Worm (Caenorhabditis elegans) whole organism, dauer: ENCODE results near the gene W04D2.4.

Experiments used
- unc-62 ChIP-seq: sonication (generic microtip); optimal IDR thresholded peaks from 2 replicates; lab custom pipeline; 2017; ENCODE audit warnings: missing biosample characterization, missing genetic modification reagents, missing genetic modification characterization

Gene W04D2.4

DNA sequence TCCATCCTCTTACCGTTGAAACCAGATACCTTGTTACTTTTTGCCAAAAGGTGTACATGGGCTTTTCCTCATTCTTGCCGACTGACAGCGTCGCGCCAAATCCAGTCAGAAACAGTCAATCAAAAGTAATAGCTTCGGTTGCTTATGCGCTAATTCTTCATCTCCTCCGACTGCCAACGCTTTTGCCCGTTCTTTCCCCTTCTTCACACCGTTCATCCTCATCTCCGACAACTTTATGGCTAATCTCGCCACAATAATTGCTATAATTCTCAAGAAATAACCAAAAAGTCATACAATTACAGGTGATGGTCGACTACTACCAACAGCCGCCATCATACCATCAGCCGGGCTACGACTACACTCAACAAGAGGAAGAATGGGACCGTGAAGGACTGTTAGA is 19.4 kb downstream of the W04D2.4 start, which contains the start of gene atn-1:
Gene atn-1 (plus strand): TSS at position 301 of the 400 bp plus-strand sequence.
- no peak for TF ChIP-seq unc-62

DNA sequence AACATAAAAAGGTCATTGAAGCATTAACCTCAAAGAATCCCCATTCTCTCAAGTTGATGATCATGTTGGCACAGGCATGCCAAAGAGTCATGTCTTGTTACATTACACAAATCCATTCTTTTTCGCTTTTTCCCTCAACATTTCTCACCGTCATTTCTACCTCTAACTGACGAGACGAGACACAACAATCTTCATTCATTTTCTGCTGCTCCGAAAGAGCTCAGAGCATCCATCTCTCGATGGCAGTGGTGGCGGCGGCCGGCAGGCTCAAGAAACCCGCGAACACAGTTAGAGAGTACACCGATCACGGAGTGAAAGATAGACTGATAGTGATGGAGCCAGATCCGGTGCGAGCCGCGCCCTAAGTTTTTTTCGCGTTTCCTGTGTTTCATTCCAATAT is 20.4 kb downstream of the W04D2.4 start:
- TF ChIP-seq unc-62: no peak

DNA sequence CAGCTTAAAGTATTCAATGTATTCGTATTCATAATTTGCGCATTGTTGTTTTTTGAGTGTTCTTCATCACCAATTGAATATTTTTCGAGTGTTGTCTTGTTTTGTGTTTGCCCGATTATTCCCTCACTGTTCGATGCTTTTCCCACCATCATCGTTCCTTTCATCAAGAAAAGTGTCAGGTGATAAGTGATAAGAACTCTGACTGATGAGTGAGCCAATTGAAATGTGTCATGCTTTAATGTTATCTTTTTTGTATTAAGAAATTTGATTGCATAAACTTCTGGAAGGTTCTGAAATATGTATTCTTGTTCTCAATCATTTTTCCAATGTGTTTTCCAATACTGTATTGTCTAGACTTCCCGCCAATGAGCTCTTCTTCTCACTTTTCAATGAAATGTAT is 22.2 kb downstream of the W04D2.4 start:
- TF ChIP-seq unc-62: no peak

DNA sequence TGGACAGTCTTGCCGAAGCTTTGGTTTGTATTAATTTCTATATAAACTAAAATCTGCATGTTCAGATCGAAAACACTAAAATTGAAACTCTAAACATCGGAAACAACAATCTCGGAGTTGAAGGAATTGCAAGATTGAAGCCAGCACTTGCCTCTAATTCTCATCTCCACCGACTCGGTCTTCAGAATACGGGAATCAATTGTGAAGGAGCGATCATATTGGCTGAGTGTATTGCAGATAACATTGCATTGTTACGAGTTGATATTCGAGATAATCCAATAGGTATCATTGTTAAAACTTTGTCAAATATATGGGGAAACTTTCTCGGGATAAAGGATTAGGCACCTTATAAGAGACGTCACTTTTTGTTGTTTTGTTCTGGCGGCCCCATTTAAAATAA is 27.2 kb downstream of the W04D2.4 start:
- no peak for TF ChIP-seq unc-62

DNA sequence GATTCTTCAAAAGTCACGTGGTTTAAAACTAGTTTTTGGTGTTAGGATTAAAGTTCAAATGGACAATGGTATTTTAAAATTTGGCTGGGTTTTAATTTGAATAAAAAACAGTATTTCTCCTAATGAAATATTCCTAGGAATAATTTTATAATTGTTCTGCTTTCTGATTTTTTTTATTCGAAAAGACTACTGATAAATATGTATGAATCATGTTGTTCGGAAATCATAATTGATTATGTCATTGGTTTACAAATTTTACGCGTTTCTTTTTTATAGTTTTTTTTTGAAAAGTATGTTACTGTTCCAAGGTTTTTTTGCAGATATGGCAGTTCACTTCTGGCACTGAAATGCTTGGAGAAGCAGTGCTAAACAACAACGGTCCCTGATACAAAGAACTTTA is 29.2 kb downstream of the W04D2.4 start, which contains the start of gene F28C1.3:
Gene F28C1.3 (plus strand): TSS at position 301 of the 400 bp plus-strand sequence.
- TF ChIP-seq unc-62: no peak

DNA sequence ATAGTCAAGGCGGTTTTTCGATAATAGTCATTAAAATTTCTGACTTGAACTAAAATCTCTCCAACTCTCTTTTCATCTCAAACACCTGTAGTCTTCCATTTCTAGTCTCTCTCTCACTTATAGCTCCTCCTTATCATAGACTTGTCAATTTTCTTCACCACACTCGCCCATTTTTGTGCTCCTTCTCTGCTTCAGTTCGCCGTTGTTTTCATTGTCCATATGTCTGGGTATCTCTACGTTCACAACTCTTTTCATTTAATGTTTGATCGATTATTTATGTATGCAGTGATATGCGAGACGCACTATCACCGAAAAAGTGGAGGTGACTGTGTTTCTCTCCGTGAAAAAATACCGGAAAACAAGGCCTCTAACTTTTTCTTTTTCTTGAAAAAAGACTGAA is 29.8 kb downstream of the W04D2.4 start:
- TF ChIP-seq unc-62: no peak

DNA sequence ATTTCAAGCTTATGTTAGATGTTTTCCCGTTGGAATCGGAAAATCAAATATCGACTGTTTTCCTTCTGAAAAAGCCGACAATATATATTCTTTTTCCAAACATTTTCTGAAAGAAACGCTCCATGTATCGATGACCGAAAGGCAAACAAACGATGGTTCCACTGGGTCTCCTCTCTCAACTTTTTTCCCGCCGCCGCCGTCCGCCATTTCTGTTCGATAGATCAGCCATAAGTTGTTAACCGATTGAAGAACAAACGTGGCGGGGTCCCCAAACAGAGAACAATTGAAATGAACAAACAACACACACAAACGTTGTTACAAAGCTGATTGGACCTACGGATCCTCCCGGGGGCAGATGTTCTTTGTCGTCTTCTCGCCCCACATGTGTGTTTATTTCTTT is 30.9 kb downstream of the W04D2.4 start:
- no peak for TF ChIP-seq unc-62

DNA sequence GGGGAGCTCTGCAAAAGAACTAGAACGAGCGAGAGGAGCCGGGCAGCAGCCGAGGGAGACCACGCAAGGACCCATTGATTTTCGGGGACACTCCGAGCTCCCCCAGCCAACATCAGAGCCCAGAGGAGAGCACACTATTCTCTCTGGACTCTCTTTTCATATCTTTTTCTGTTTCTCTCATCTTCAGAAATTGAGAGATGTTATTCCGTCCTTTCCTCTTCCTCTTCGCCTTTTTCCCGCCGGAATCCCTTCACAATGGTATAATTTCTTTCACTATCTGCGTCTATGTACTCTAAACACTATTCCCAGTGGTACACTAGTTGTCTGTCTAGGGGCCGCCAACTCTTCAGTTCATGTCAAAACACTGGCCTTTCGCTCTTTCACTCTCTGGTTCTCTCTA is 32.2 kb downstream of the W04D2.4 start:
- TF ChIP-seq unc-62: no peak

DNA sequence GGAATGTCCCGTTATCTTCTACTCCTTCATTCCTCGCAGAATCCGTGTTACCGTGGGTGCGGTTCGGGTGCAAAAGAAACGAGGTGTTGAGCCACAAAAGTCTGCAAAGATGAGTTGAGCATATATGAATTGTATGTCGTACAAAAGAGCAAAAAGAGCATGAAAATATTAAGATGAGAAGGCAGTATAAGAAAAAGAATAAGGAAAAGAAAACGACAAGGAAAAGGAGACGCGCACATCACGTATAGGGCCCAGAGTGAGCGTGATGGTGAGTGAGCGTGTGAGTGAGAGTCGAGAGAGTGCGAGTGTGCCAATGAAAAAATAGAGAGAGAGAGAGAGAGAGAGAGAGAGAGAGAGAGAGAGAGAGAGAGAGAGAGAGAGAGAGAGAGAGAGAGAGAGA is 34.6 kb downstream of the W04D2.4 start, which contains the start of gene egl-10:
Gene egl-10 (minus strand): TSS at position 101 of the 400 bp plus-strand sequence.
- TF ChIP-seq unc-62: no peak

DNA sequence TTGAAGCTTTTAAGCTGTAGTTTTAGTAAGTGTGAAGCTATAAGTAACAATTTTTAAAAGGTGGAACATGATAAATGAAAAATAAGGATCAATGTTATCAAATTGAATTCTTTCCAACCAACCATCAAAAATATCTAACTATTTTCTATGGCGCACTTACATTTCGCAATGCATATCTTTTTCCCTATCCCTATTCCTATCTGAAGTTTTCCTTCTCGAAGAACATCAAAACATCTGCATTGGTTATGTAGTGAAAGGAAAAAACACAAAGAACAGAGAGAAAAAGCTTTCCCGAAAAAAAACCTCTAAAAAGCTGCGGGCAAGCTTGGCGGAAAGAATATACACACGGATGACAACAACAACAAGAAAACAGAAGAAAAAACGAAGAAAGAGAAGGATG is 37.0 kb downstream of the W04D2.4 start:
- no peak for TF ChIP-seq unc-62

DNA sequence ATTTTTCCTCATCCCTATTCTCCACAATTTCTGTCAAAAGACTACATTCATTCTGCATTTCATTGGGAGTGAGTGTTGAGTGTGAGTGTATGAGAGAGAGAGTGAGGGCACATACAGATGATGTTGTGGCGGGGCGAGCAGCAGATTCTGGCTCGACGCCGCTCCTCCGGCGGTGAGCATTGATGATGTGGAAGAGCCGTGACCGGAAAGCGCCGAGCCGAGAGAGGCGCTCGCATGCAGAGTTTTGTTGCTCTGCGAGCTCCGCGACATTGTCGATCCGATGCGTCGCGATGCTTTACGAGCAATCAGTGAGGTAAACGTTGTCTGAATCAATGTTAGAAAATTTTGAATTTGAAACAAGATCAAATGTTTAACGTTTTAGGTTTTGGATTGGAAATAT is 41.9 kb downstream of the W04D2.4 start:
- TF ChIP-seq unc-62: no peak

DNA sequence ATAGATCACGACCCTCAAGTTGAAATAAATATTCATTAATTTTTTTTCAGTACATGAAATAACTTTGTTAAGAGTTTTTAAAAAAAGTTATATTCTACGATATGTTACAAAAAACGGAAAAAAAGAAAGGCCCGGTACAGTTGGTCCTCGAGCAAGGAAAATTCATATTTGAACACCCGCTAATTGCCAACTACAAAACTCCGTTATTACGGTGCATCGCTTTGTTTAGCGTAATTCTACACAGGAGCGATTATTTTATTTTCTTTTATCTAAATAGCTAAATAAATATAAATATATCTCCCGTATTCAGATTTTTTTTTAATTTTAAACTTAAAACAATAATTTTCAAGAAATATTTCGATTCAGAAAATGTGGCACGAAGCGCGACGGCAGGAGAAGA is 47.1 kb downstream of the W04D2.4 start, which contains the start of gene F28C1.1:
Gene F28C1.1 (plus strand): TSS at position 365 of the 400 bp plus-strand sequence.
- no peak for TF ChIP-seq unc-62

DNA sequence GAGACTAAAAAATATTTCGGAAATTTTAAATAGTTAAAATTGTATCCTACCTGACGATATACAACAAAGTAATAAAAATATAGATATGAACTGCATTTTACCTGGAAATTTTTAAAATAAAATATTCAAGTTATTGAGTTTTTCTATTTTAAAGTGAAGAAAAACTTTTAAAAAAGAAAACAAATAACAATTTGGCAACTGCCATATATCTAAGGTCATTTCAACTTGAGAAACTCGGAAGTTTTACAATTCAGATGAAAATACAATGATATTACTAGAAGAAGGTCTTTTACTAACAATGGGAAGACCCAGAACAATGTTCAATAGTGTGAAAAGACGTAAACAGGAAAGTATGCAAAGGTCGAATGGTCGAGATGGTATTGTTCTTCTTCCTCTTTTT is 47.7 kb downstream of the W04D2.4 start, which contains the start of gene C54D10.10:
Gene C54D10.10 (minus strand): TSS at position 101 of the 400 bp plus-strand sequence.
- TF ChIP-seq unc-62: no peak

DNA sequence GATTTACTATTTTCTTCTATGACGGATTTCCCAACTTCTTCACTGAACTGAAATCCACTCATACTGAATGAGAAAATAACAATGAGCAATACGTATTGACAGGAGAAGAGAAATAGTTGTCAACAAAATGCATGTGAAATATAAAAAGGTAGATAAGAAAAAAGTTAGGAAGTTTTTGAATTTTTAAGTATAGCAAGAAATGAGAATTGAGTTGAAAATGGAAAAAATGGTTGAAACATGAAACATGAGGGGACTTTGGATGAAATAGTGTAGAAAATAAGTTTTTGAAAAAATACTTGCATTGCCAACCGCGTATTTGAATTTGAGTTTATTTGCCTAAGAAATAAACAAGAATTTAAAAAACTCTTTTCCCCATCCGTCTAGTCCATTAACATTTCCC is 50.7 kb downstream of the W04D2.4 start, which contains the start of the genes pals-38 and C54D10.9:
Gene pals-38 (minus strand): TSS at position 101 of the 400 bp plus-strand sequence.
Gene C54D10.9 (plus strand): TSS at position 259 of the 400 bp plus-strand sequence.
- TF ChIP-seq unc-62: no peak
